Fruit fly (Drosophila melanogaster): ENCODE measurements around the gene CG11398.

CG11398 gene

DNA sequence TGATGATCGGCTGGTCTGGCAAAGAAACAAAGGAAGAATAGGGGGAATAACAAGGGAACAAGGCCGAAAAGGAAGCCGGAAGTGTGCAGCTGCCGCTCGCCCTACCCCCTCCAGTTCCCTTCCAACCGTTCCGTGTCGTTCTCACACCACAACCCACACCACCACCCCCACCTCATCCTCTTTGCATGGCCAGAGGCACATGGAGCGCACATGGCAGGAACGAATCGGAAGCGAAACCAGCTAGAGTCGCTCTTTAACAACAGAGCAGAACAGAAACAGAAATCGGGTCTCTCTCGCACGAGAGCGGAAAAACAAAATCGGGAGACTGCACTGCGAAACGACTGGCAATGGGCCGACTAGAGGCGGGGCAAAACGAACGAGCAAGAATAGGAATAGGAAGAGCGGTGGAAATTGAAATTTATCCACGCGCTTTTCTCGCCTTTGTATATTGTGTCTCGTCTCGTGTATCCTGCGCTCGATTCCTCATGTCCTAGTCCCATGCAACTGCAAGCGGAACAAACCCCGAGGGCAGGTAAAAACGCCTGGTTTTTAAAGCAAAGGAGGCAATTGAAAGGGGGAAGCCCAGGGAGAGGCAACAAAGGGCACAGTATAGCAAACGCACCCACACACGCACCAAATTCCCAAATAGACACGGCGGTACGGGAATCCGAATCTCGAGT is 17.7 kb upstream of the CG11398 start:
- TF ChIP-seq Med (GFP tag) (peak; percentile 46), CG4820 (GFP tag; optimal IDR thresholded peaks at IDR 0.05) (no peak), CG3163 (GFP tag; optimal IDR thresholded peaks at IDR 0.05) (peak; percentile 29), nerfin-2 (GFP tag; IDR thresholded peaks at IDR 0.05; ENCODE audit: partially characterized antibody) (no peak), HLH4C (GFP tag; IDR thresholded peaks at IDR 0.05; ENCODE audit: partially characterized antibody) (no peak), cg (GFP tag; optimal IDR thresholded peaks at IDR 0.05) (no peak), seq (GFP tag; IDR thresholded peaks at IDR 0.05) (no peak), dm (GFP tag; optimal IDR thresholded peaks at IDR 0.05) (peak; percentile 30), tna (GFP tag; IDR thresholded peaks at IDR 0.05; ENCODE audit: partially characterized antibody) (no peak), Fer2 (tag; optimal IDR thresholded peaks at IDR 0.05) (no peak), grau (tag; optimal IDR thresholded peaks at IDR 0.05) (no peak), C15 (GFP tag; IDR thresholded peaks at IDR 0.05) (no peak), Bgb (GFP tag; IDR thresholded peaks at IDR 0.05; ENCODE audit: partially characterized antibody) (no peak), dpn (GFP tag; optimal IDR thresholded peaks at IDR 0.05) (no peak), CG3407 (GFP tag; optimal IDR thresholded peaks at IDR 0.05) (no peak), CG18764 (GFP tag; optimal IDR thresholded peaks at IDR 0.05) (no peak), Lpt (GFP tag; optimal IDR thresholded peaks at IDR 0.05) (no peak), emc (GFP tag; optimal IDR thresholded peaks at IDR 0.05) (no peak), CG10321 (GFP tag; IDR thresholded peaks at IDR 0.05) (no peak), da (GFP tag; optimal IDR thresholded peaks at IDR 0.05) (no peak), usp (GFP tag; optimal IDR thresholded peaks at IDR 0.05) (no peak), CG10979 (tag; optimal IDR thresholded peaks at IDR 0.05) (no peak), twi (tag; optimal IDR thresholded peaks at IDR 0.05) (peak; percentile 91), CG6654 (GFP tag; optimal IDR thresholded peaks at IDR 0.05) (no peak), CTCF (GFP tag; optimal IDR thresholded peaks at IDR 0.05) (no peak), CG7987 (GFP tag; optimal IDR thresholded peaks at IDR 0.05) (peak; percentile 32), cato (GFP tag; optimal IDR thresholded peaks at IDR 0.05; ENCODE audit: borderline replicate concordance) (no peak), gem (tag; optimal IDR thresholded peaks at IDR 0.05) (no peak), luna (GFP tag; optimal IDR thresholded peaks at IDR 0.05) (no peak), CG11398 (GFP tag; optimal IDR thresholded peaks at IDR 0.05) (no peak), Hmx (GFP tag; optimal IDR thresholded peaks at IDR 0.05) (no peak), sc (optimal IDR thresholded peaks at IDR 0.05) (no peak), sc (GFP tag; optimal IDR thresholded peaks at IDR 0.05) (no peak), GATAe (GFP tag; conservative IDR thresholded peaks at IDR 0.05) (no peak), pfk (GFP tag; optimal IDR thresholded peaks at IDR 0.05) (peak; percentile 99), CG14441 (GFP tag; IDR thresholded peaks at IDR 0.05) (no peak), tgo (GFP tag; IDR thresholded peaks at IDR 0.05) (no peak), psq (GFP tag; optimal IDR thresholded peaks at IDR 0.05) (no peak), CG16863 (GFP tag; optimal IDR thresholded peaks at IDR 0.05) (no peak), kah (GFP tag; optimal IDR thresholded peaks at IDR 0.05) (no peak), tll (GFP tag; optimal IDR thresholded peaks at IDR 0.05) (no peak), CG11085 (GFP tag; IDR thresholded peaks at IDR 0.05) (no peak), cad (GFP tag; optimal IDR thresholded peaks at IDR 0.05) (no peak), sr (GFP tag; IDR thresholded peaks at IDR 0.05) (no peak), CG4730 (GFP tag; IDR thresholded peaks at IDR 0.05) (no peak), Ravus (GFP tag; IDR thresholded peaks at IDR 0.05) (no peak), CG7745 (tag; optimal IDR thresholded peaks at IDR 0.05) (no peak), CG1529 (GFP tag; optimal IDR thresholded peaks at IDR 0.05) (no peak), repo (GFP tag; optimal IDR thresholded peaks at IDR 0.05) (no peak), Sox100B (GFP tag; optimal IDR thresholded peaks at IDR 0.05) (no peak), CG32532 (GFP tag; IDR thresholded peaks at IDR 0.05) (no peak), Kr (GFP tag; optimal IDR thresholded peaks at IDR 0.05) (peak; percentile 62)

Measured in whole organism, embryonic.